Fruit fly (Drosophila melanogaster) whole organism, prepupa: ENCODE results near the gene CG10089.

Experiments
- Blimp-1 ChIP-seq: fragments of 200-800 bp; sonication (Bioruptor generic); optimal IDR thresholded peaks from 3 replicates; lab custom pipeline; 2017; ENCODE audit warnings: missing biosample characterization, missing genetic modification characterization, mild to moderate bottlenecking, moderate library complexity, missing genetic modification reagents
- CG10631 ChIP-seq: fragments of 200-800 bp; sonication (Bioruptor generic); optimal IDR thresholded peaks from 2 replicates; lab custom pipeline; 2016; ENCODE audit warnings: missing biosample characterization, missing genetic modification characterization
- CG10669 ChIP-seq: fragments of 200-800 bp; sonication (Bioruptor generic); optimal IDR thresholded peaks from 3 replicates; lab custom pipeline; 2018; ENCODE audit warnings: missing biosample characterization, mild to moderate bottlenecking, missing genetic modification characterization, moderate library complexity
- CG11762 ChIP-seq: fragments of 200-800 bp; sonication (Bioruptor generic); optimal IDR thresholded peaks from 3 replicates; lab custom pipeline; 2016; ENCODE audit warnings: missing biosample characterization, missing genetic modification characterization; ENCODE audit not compliant: insufficient read depth
- CG11902 ChIP-seq: fragments of 200-800 bp; sonication (Bioruptor generic); optimal IDR thresholded peaks from 3 replicates; lab custom pipeline; 2016; ENCODE audit warnings: missing biosample characterization, missing genetic modification characterization
- CG15336 ChIP-seq: fragments of 200-800 bp; sonication (Bioruptor generic); IDR thresholded peaks from 2 replicates; pipeline ENCODE4 v1.3.6; 2022; ENCODE audit warnings: missing biosample characterization, missing genetic modification characterization
- CG3032 ChIP-seq: fragments of 200-800 bp; optimal IDR thresholded peaks from 2 replicates; lab custom pipeline; 2019; ENCODE audit warnings: missing biosample characterization, mild to moderate bottlenecking, missing genetic modification characterization, moderate library complexity
- CG31627 ChIP-seq: fragments of 200-800 bp; sonication (Bioruptor generic); optimal IDR thresholded peaks from 3 replicates; lab custom pipeline; 2016; ENCODE audit warnings: missing biosample characterization, missing genetic modification characterization
- CG32006 ChIP-seq: fragments of 200-800 bp; sonication (Bioruptor generic); optimal IDR thresholded peaks from 3 replicates; lab custom pipeline; 2017; ENCODE audit warnings: missing biosample characterization, mild to moderate bottlenecking, missing genetic modification characterization
- CG34406 ChIP-seq: fragments of 200-800 bp; sonication (Bioruptor generic); optimal IDR thresholded peaks from 3 replicates; lab custom pipeline; 2016; ENCODE audit warnings: missing biosample characterization, missing genetic modification characterization
- CG3919 ChIP-seq: fragments of 200-800 bp; sonication (Bioruptor generic); optimal IDR thresholded peaks from 3 replicates; lab custom pipeline; 2016; ENCODE audit warnings: missing biosample characterization, missing genetic modification characterization
- CG4318 ChIP-seq: fragments of 200-800 bp; sonication (Bioruptor generic); optimal IDR thresholded peaks from 3 replicates; lab custom pipeline; 2017; ENCODE audit warnings: missing biosample characterization, mild to moderate bottlenecking, missing genetic modification characterization
- CG6163 ChIP-seq: fragments of 200-800 bp; sonication (Bioruptor generic); IDR thresholded peaks from 3 replicates; pipeline ENCODE4 v1.3.6; 2022; ENCODE audit warnings: missing biosample characterization, missing genetic modification characterization
- CG6276 ChIP-seq: fragments of 200-800 bp; sonication (Bioruptor generic); optimal IDR thresholded peaks from 2 replicates; lab custom pipeline; 2017; ENCODE audit warnings: missing biosample characterization, mild to moderate bottlenecking, missing genetic modification characterization
- CG6854 ChIP-seq: fragments of 200-800 bp; sonication (Bioruptor generic); optimal IDR thresholded peaks from 2 replicates; lab custom pipeline; 2017; ENCODE audit warnings: missing biosample characterization, mild to moderate bottlenecking, missing genetic modification characterization
- CG8119 ChIP-seq: fragments of 200-800 bp; sonication (Bioruptor generic); IDR thresholded peaks from 3 replicates; pipeline ENCODE4 v1.3.6; 2022; ENCODE audit warnings: missing biosample characterization, missing genetic modification characterization
- CG8319 ChIP-seq: fragments of 200-800 bp; sonication (Bioruptor generic); optimal IDR thresholded peaks from 3 replicates; lab custom pipeline; 2016; ENCODE audit warnings: missing biosample characterization, missing genetic modification characterization
- CG9139 ChIP-seq: fragments of 200-800 bp; sonication (Bioruptor generic); optimal IDR thresholded peaks from 3 replicates; lab custom pipeline; 2017; ENCODE audit warnings: missing biosample characterization, mild to moderate bottlenecking, missing genetic modification characterization
- Eip75B ChIP-seq: fragments of 200-800 bp; sonication (Bioruptor generic); optimal IDR thresholded peaks from 3 replicates; lab custom pipeline; 2016; ENCODE audit warnings: missing biosample characterization, missing genetic modification characterization
- Eip78C ChIP-seq: fragments of 200-800 bp; sonication (Bioruptor generic); peaks from one replicate; lab custom pipeline; 2016; ENCODE audit warnings: missing biosample characterization, missing genetic modification characterization
- Ets21C ChIP-seq: fragments of 200-800 bp; sonication (Bioruptor generic); optimal IDR thresholded peaks from 3 replicates; lab custom pipeline; 2016; ENCODE audit warnings: missing biosample characterization, missing genetic modification characterization
- Ets96B ChIP-seq: fragments of 200-800 bp; optimal IDR thresholded peaks from 2 replicates; lab custom pipeline; 2019; ENCODE audit warnings: missing biosample characterization, mild to moderate bottlenecking, missing genetic modification characterization, moderate library complexity
- Gug ChIP-seq: fragments of 200-800 bp; sonication (Bioruptor generic); IDR thresholded peaks from 2 replicates; pipeline ENCODE4 v1.3.6; 2022; ENCODE audit warnings: missing biosample characterization, missing genetic modification characterization
- Hr39 ChIP-seq: fragments of 200-800 bp; sonication (Bioruptor generic); optimal IDR thresholded peaks from 2 replicates; lab custom pipeline; 2016; ENCODE audit warnings: missing biosample characterization, missing genetic modification characterization
- Hr4 ChIP-seq: fragments of 200-800 bp; sonication (Bioruptor generic); optimal IDR thresholded peaks from 3 replicates; lab custom pipeline; 2016; ENCODE audit warnings: missing biosample characterization, missing genetic modification characterization
- Met ChIP-seq: fragments of 200-800 bp; sonication (Bioruptor generic); optimal IDR thresholded peaks from 3 replicates; lab custom pipeline; 2016; ENCODE audit warnings: missing biosample characterization, missing genetic modification characterization
- Smox ChIP-seq: fragments of 200-800 bp; sonication (Bioruptor generic); optimal IDR thresholded peaks from 3 replicates; lab custom pipeline; 2016; ENCODE audit warnings: missing biosample characterization, missing genetic modification characterization
- Sox15 ChIP-seq: fragments of 200-800 bp; sonication (Bioruptor generic); optimal IDR thresholded peaks from 3 replicates; lab custom pipeline; 2016; ENCODE audit warnings: missing biosample characterization, missing genetic modification characterization
- eg ChIP-seq: fragments of 200-800 bp; sonication (Bioruptor generic); IDR thresholded peaks from 3 replicates; pipeline ENCODE4 v1.3.6; 2022; ENCODE audit warnings: missing biosample characterization, missing genetic modification characterization
- esn ChIP-seq: fragments of 200-800 bp; sonication (Bioruptor generic); optimal IDR thresholded peaks from 2 replicates; lab custom pipeline; 2016; ENCODE audit warnings: missing biosample characterization, mild to moderate bottlenecking, missing genetic modification characterization, moderate library complexity
- fd59A ChIP-seq: fragments of 200-800 bp; sonication (Bioruptor generic); optimal IDR thresholded peaks from 2 replicates; lab custom pipeline; 2017; ENCODE audit warnings: missing biosample characterization, mild to moderate bottlenecking, missing genetic modification characterization, missing genetic modification reagents
- fkh ChIP-seq: fragments of 200-800 bp; sonication (Bioruptor generic); optimal IDR thresholded peaks from 3 replicates; lab custom pipeline; 2017; ENCODE audit warnings: missing biosample characterization, mild to moderate bottlenecking, missing genetic modification characterization, moderate library complexity
- net ChIP-seq: fragments of 200-800 bp; sonication (Bioruptor generic); optimal IDR thresholded peaks from 3 replicates; lab custom pipeline; 2016; ENCODE audit warnings: missing biosample characterization, missing genetic modification characterization
- pdm3 ChIP-seq: fragments of 200-800 bp; sonication (Bioruptor generic); optimal IDR thresholded peaks from 3 replicates; lab custom pipeline; 2016; ENCODE audit warnings: missing biosample characterization, missing genetic modification characterization
- ss ChIP-seq, 2 experiments: fragments of 200-800 bp; sonication (Bioruptor generic); optimal IDR thresholded peaks; 2 replicates in 1 of 2; 3 replicates in 1 of 2; lab custom pipeline; 2017 to 2018; ENCODE audit warnings: mild to moderate bottlenecking in 2 of 2, missing biosample characterization in 2 of 2, missing genetic modification characterization in 2 of 2, moderate library complexity in 1 of 2
- svp ChIP-seq: fragments of 200-800 bp; sonication (Bioruptor generic); peaks from one replicate; lab custom pipeline; 2016; ENCODE audit warnings: missing biosample characterization, missing genetic modification characterization
- vri ChIP-seq: fragments of 200-800 bp; sonication (Bioruptor generic); optimal IDR thresholded peaks from 3 replicates; lab custom pipeline; 2016; ENCODE audit warnings: missing biosample characterization, mild to moderate bottlenecking, missing genetic modification characterization

CG10089 gene

dm6 chr3L:13442400-13442799 is 32.2 kb downstream of the CG10089 start, which contains the start of gene cmb (continued):
- TF ChIP-seq CG4318 (no peak), Gug (GFP tag; lab: Robert Waterston, UW) (peak; percentile 79), ss (GFP tag; optimal IDR thresholded peaks at IDR 0.05; lab: Kevin White, UChicago) (peak; percentile 92 to 93), CG9139 (GFP tag; lab: Kevin White, UChicago) (peak; percentile 91), esn (GFP tag; lab: Kevin White, UChicago) (peak; percentile 60), eg (GFP tag; lab: Robert Waterston, UW) (peak; percentile 97), CG6163 (GFP tag; lab: Robert Waterston, UW) (peak; percentile 97), CG10669 (GFP tag; lab: Kevin White, UChicago) (peak; percentile 81), vri (peak; percentile 17), CG31627 (no peak), Ets21C (GFP tag; lab: Kevin White, UChicago) (no peak), Ets96B (peak; percentile 90), Sox15 (GFP tag; lab: Kevin White, UChicago) (no peak), CG11762 (GFP tag; lab: Kevin White, UChicago) (peak; percentile 59), Blimp-1 (GFP tag; lab: Kevin White, UChicago) (peak; percentile 16), CG8319 (GFP tag; lab: Kevin White, UChicago) (no peak)

dm6 chr3L:13440370-13440960 is 34.1 kb downstream of the CG10089 start, which contains the start of the genes CG10140 and CG14109:
TSS of gene CG10140 (minus strand) at chr3L:13440470.
TSS of gene CG14109 (plus strand) at chr3L:13440910.
- no peak for TF ChIP-seq CG11762 (GFP tag; lab: Kevin White, UChicago)
- TF ChIP-seq Hr4 (GFP tag; lab: Kevin White, UChicago), result no peak
- no peak for TF ChIP-seq CG32006 (GFP tag; lab: Kevin White, UChicago)
- TF ChIP-seq CG31627, result no peak
- no peak for TF ChIP-seq net
- no peak for TF ChIP-seq svp (GFP tag; lab: Kevin White, UChicago)
- no peak for TF ChIP-seq fd59A (GFP tag; lab: Kevin White, UChicago)
- TF ChIP-seq pdm3 (GFP tag; lab: Kevin White, UChicago), result no peak
- no peak for TF ChIP-seq Hr39 (GFP tag; lab: Kevin White, UChicago)
- TF ChIP-seq CG3032 (tag; lab: Kevin White, UChicago), result no peak
- TF ChIP-seq Met (GFP tag; lab: Kevin White, UChicago), result no peak
- no peak for TF ChIP-seq CG3919 (GFP tag; lab: Kevin White, UChicago)
- no peak for TF ChIP-seq Smox
- TF ChIP-seq CG8319 (GFP tag; lab: Kevin White, UChicago), result no peak
- no peak for TF ChIP-seq CG15336 (GFP tag; lab: Robert Waterston, UW)
- TF ChIP-seq CG8119 (GFP tag; lab: Robert Waterston, UW), result no peak
- TF ChIP-seq fkh, result no peak
- TF ChIP-seq Eip78C (GFP tag; lab: Kevin White, UChicago), result no peak
- no peak for TF ChIP-seq CG11902 (GFP tag; lab: Kevin White, UChicago)

dm6 chr3L:13437654-13438053 is 36.9 kb downstream of the CG10089 start, which contains the start of gene CG10725:
TSS of gene CG10725 (plus strand) at chr3L:13437954.
- no peak for TF ChIP-seq CG6163 (GFP tag; lab: Robert Waterston, UW)
- no peak for TF ChIP-seq Ets21C (GFP tag; lab: Kevin White, UChicago)
- no peak for TF ChIP-seq CG6854 (GFP tag; lab: Kevin White, UChicago)
- TF ChIP-seq CG10631 (GFP tag; lab: Kevin White, UChicago), result no peak
- no peak for TF ChIP-seq Sox15 (GFP tag; lab: Kevin White, UChicago)
- no peak for TF ChIP-seq Blimp-1 (GFP tag; lab: Kevin White, UChicago)
- no peak for TF ChIP-seq CG3919 (GFP tag; lab: Kevin White, UChicago)
- TF ChIP-seq Hr4 (GFP tag; lab: Kevin White, UChicago), result no peak
- no peak for TF ChIP-seq Eip75B (GFP tag; lab: Kevin White, UChicago)
- TF ChIP-seq esn (GFP tag; lab: Kevin White, UChicago), result no peak
- TF ChIP-seq CG6276 (GFP tag; lab: Kevin White, UChicago), result no peak
- TF ChIP-seq CG31627, result no peak
- no peak for TF ChIP-seq CG34406 (GFP tag; lab: Kevin White, UChicago)
